Worm (Caenorhabditis elegans) whole organism, midembryonic: ENCODE measurements around the gene H41C03.2.

ENCODE experiments used
- T22C8.4 ChIP-seq: fragments of 200-800 bp; sonication (Bioruptor generic); IDR thresholded peaks from 2 replicates; pipeline ENCODE4 v1.3.6; 2022; ENCODE audit warnings: missing genetic modification characterization, missing compliant biosample characterization
- cog-1 ChIP-seq: sonication (generic microtip); optimal IDR thresholded peaks from 2 replicates; lab custom pipeline; 2016; ENCODE audit warnings: missing genetic modification characterization, missing compliant biosample characterization
- flt-1 ChIP-seq: fragments of 200-800 bp; sonication (Bioruptor generic); IDR thresholded peaks from 2 replicates; pipeline ENCODE4 v1.3.6; 2022; ENCODE audit warnings: missing genetic modification characterization, missing compliant biosample characterization
- klf-2 ChIP-seq: fragments of 200-800 bp; sonication (Bioruptor generic); conservative IDR thresholded peaks from 2 replicates; pipeline ENCODE4 v1.3.6; 2022; ENCODE audit warnings: missing genetic modification reagents, missing genetic modification characterization, missing compliant biosample characterization
- med-1 ChIP-seq: sonication (generic microtip); optimal IDR thresholded peaks from 2 replicates; lab custom pipeline; 2017; ENCODE audit warnings: missing genetic modification characterization, mild to moderate bottlenecking, missing compliant biosample characterization, antibody characterized with exemption, missing genetic modification reagents; ENCODE audit not compliant: insufficient read depth
- ref-1 ChIP-seq: fragments of 200-800 bp; sonication (Bioruptor generic); conservative IDR thresholded peaks from 2 replicates; pipeline ENCODE4 v1.3.6; 2022; ENCODE audit warnings: missing genetic modification reagents, missing genetic modification characterization, missing compliant biosample characterization
- tab-1 ChIP-seq: fragments of 200-800 bp; sonication (Bioruptor generic); IDR thresholded peaks from 2 replicates; pipeline ENCODE4 v1.3.6; 2022; ENCODE audit warnings: missing genetic modification characterization, missing compliant biosample characterization
- ztf-23 ChIP-seq: fragments of 200-800 bp; sonication (Bioruptor generic); IDR thresholded peaks from 2 replicates; pipeline ENCODE4 v1.3.6; 2022; ENCODE audit warnings: missing genetic modification reagents, missing genetic modification characterization, missing compliant biosample characterization
- ztf-29 ChIP-seq: fragments of 200-800 bp; sonication (Bioruptor generic); IDR thresholded peaks from 2 replicates; pipeline ENCODE4 v1.3.6; 2022; ENCODE audit warnings: missing genetic modification reagents, missing genetic modification characterization, missing compliant biosample characterization

The H41C03.2 gene

ce11 chrII:5852007-5852406 lies at the start of gene H41C03.2:
Gene H41C03.2 (minus strand): TSS chrII:5852107.
- TF ChIP-seq flt-1 (GFP tag; lab: Robert Waterston, UW) (no peak), cog-1 (tag; lab: Kevin White, UChicago) (no peak), T22C8.4 (GFP tag; lab: Robert Waterston, UW) (no peak)

- TF ChIP-seq ref-1 (GFP tag; lab: Robert Waterston, UW): no peak
- TF ChIP-seq ztf-23 (GFP tag; lab: Robert Waterston, UW): no peak
- no peak for TF ChIP-seq med-1 (GFP tag; lab: Kevin White, UChicago)
- TF ChIP-seq tab-1: no peak
- TF ChIP-seq T22C8.4 (GFP tag; lab: Robert Waterston, UW): no peak
- no peak for TF ChIP-seq ztf-29 (GFP tag; lab: Robert Waterston, UW)
- no peak for TF ChIP-seq flt-1 (GFP tag; lab: Robert Waterston, UW)
- TF ChIP-seq klf-2: no peak
- no peak for TF ChIP-seq cog-1 (tag; lab: Kevin White, UChicago)
Observed at ce11 chrII:5901407-5902026, 49.6 kb upstream of the H41C03.2 start.

- TF ChIP-seq T22C8.4 (GFP tag; lab: Robert Waterston, UW) (no peak), med-1 (GFP tag; lab: Kevin White, UChicago) (no peak), flt-1 (GFP tag; lab: Robert Waterston, UW) (no peak), ztf-29 (GFP tag; lab: Robert Waterston, UW) (no peak), tab-1 (no peak), ztf-23 (GFP tag; lab: Robert Waterston, UW) (no peak), ref-1 (GFP tag; lab: Robert Waterston, UW) (no peak), klf-2 (no peak), cog-1 (tag; lab: Kevin White, UChicago) (no peak)
Observed at ce11 chrII:5899865-5900486, 48.1 kb upstream of the H41C03.2 start.

ce11 chrII:5899080-5899479 lies 47.2 kb upstream of the H41C03.2 start:
- TF ChIP-seq tab-1: no peak
- no peak for TF ChIP-seq T22C8.4 (GFP tag; lab: Robert Waterston, UW)
- no peak for TF ChIP-seq med-1 (GFP tag; lab: Kevin White, UChicago)
- no peak for TF ChIP-seq ztf-23 (GFP tag; lab: Robert Waterston, UW)

- TF ChIP-seq klf-2 (no peak), med-1 (GFP tag; lab: Kevin White, UChicago) (no peak), tab-1 (no peak), ztf-29 (GFP tag; lab: Robert Waterston, UW) (no peak), ref-1 (GFP tag; lab: Robert Waterston, UW) (no peak), flt-1 (GFP tag; lab: Robert Waterston, UW) (no peak), ztf-23 (GFP tag; lab: Robert Waterston, UW) (no peak), cog-1 (tag; lab: Kevin White, UChicago) (no peak), T22C8.4 (GFP tag; lab: Robert Waterston, UW) (no peak)
Observed at ce11 chrII:5896512-5896911, 44.6 kb upstream of the H41C03.2 start.

- TF ChIP-seq tab-1 (no peak), ref-1 (GFP tag; lab: Robert Waterston, UW) (no peak), med-1 (GFP tag; lab: Kevin White, UChicago) (no peak), ztf-29 (GFP tag; lab: Robert Waterston, UW) (no peak), flt-1 (GFP tag; lab: Robert Waterston, UW) (no peak), klf-2 (no peak), T22C8.4 (GFP tag; lab: Robert Waterston, UW) (no peak), cog-1 (tag; lab: Kevin White, UChicago) (no peak), ztf-23 (GFP tag; lab: Robert Waterston, UW) (no peak)
Observed at ce11 chrII:5895870-5896269, 44.0 kb upstream of the H41C03.2 start, which contains the start of gene F59G1.4. Gene F59G1.4 (plus strand): TSS chrII:5896170.

- TF ChIP-seq ztf-29 (GFP tag; lab: Robert Waterston, UW): no peak
- TF ChIP-seq klf-2: no peak
- no peak for TF ChIP-seq flt-1 (GFP tag; lab: Robert Waterston, UW)
Observed at ce11 chrII:5892813-5893212, 40.9 kb upstream of the H41C03.2 start.

- no peak for TF ChIP-seq klf-2
- TF ChIP-seq flt-1 (GFP tag; lab: Robert Waterston, UW): no peak
- no peak for TF ChIP-seq T22C8.4 (GFP tag; lab: Robert Waterston, UW)
- TF ChIP-seq med-1 (GFP tag; lab: Kevin White, UChicago): no peak
- no peak for TF ChIP-seq ref-1 (GFP tag; lab: Robert Waterston, UW)
- no peak for TF ChIP-seq ztf-29 (GFP tag; lab: Robert Waterston, UW)
- TF ChIP-seq cog-1 (tag; lab: Kevin White, UChicago): no peak
- no peak for TF ChIP-seq ztf-23 (GFP tag; lab: Robert Waterston, UW)
- TF ChIP-seq tab-1: no peak
Observed at ce11 chrII:5889417-5890139, 37.7 kb upstream of the H41C03.2 start.

ce11 chrII:5885966-5886621 lies 34.2 kb upstream of the H41C03.2 start:
- no peak for TF ChIP-seq flt-1 (GFP tag; lab: Robert Waterston, UW)
- TF ChIP-seq cog-1 (tag; lab: Kevin White, UChicago): no peak
- TF ChIP-seq ref-1 (GFP tag; lab: Robert Waterston, UW): no peak
- no peak for TF ChIP-seq med-1 (GFP tag; lab: Kevin White, UChicago)
- TF ChIP-seq tab-1: no peak
- TF ChIP-seq ztf-23 (GFP tag; lab: Robert Waterston, UW): no peak
- no peak for TF ChIP-seq ztf-29 (GFP tag; lab: Robert Waterston, UW)
- no peak for TF ChIP-seq klf-2
